Worm (Caenorhabditis elegans) whole organism, midembryonic: ENCODE results near the gene zag-1.

Experiments
- T22C8.4 ChIP-seq: fragments of 200-800 bp; sonication (Bioruptor generic); IDR thresholded peaks from 2 replicates; pipeline ENCODE4 v1.3.6; 2022; ENCODE audit warnings: missing genetic modification characterization, missing compliant biosample characterization
- cog-1 ChIP-seq: sonication (generic microtip); optimal IDR thresholded peaks from 2 replicates; lab custom pipeline; 2016; ENCODE audit warnings: missing genetic modification characterization, missing compliant biosample characterization
- flt-1 ChIP-seq: fragments of 200-800 bp; sonication (Bioruptor generic); IDR thresholded peaks from 2 replicates; pipeline ENCODE4 v1.3.6; 2022; ENCODE audit warnings: missing genetic modification characterization, missing compliant biosample characterization
- klf-2 ChIP-seq: fragments of 200-800 bp; sonication (Bioruptor generic); conservative IDR thresholded peaks from 2 replicates; pipeline ENCODE4 v1.3.6; 2022; ENCODE audit warnings: missing genetic modification reagents, missing genetic modification characterization, missing compliant biosample characterization
- med-1 ChIP-seq: sonication (generic microtip); optimal IDR thresholded peaks from 2 replicates; lab custom pipeline; 2017; ENCODE audit warnings: missing genetic modification characterization, mild to moderate bottlenecking, missing compliant biosample characterization, antibody characterized with exemption, missing genetic modification reagents; ENCODE audit not compliant: insufficient read depth
- ref-1 ChIP-seq: fragments of 200-800 bp; sonication (Bioruptor generic); conservative IDR thresholded peaks from 2 replicates; pipeline ENCODE4 v1.3.6; 2022; ENCODE audit warnings: missing genetic modification reagents, missing genetic modification characterization, missing compliant biosample characterization
- tab-1 ChIP-seq: fragments of 200-800 bp; sonication (Bioruptor generic); IDR thresholded peaks from 2 replicates; pipeline ENCODE4 v1.3.6; 2022; ENCODE audit warnings: missing genetic modification characterization, missing compliant biosample characterization
- ztf-23 ChIP-seq: fragments of 200-800 bp; sonication (Bioruptor generic); IDR thresholded peaks from 2 replicates; pipeline ENCODE4 v1.3.6; 2022; ENCODE audit warnings: missing genetic modification reagents, missing genetic modification characterization, missing compliant biosample characterization
- ztf-29 ChIP-seq: fragments of 200-800 bp; sonication (Bioruptor generic); IDR thresholded peaks from 2 replicates; pipeline ENCODE4 v1.3.6; 2022; ENCODE audit warnings: missing genetic modification reagents, missing genetic modification characterization, missing compliant biosample characterization

zag-1 gene

DNA sequence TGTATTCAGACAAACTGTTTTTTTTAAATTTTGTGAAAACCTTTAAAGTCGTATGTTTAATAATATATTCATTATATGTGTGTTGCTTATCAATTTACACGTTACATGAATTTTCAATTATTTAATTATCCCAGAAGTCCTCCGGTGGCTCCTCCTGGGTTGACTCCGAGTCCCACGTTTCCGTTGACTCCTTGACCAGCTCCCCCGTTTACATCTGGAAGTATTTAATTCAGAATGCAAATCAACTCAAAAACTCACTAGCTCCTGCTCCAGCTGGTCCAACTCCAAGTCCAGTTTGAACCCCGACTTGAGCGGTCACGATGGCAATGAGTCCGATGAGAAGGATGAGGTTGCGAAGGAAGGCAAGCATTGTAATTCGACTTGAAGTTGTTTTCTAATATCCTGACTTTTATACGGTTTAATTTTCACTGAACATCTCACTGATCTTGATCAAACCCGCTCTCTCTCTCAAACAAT is 38.4 kb downstream of the zag-1 start, which contains the start of gene F56D6.8:
TSS of gene F56D6.8 (minus strand) at position 427 of the 477 bp plus-strand sequence.
- no peak for TF ChIP-seq flt-1 (GFP tag; lab: Robert Waterston, UW)
- TF ChIP-seq T22C8.4 (GFP tag; lab: Robert Waterston, UW), result no peak
- no peak for TF ChIP-seq ztf-23 (GFP tag; lab: Robert Waterston, UW)
- TF ChIP-seq klf-2 (GFP tag; lab: Robert Waterston, UW), result no peak
- no peak for TF ChIP-seq tab-1 (GFP tag; lab: Robert Waterston, UW)
- no peak for TF ChIP-seq cog-1
- TF ChIP-seq ztf-29 (GFP tag; lab: Robert Waterston, UW), result no peak
- no peak for TF ChIP-seq ref-1 (GFP tag; lab: Robert Waterston, UW)
- TF ChIP-seq med-1 (GFP tag; lab: Kevin White, UChicago), result no peak

DNA sequence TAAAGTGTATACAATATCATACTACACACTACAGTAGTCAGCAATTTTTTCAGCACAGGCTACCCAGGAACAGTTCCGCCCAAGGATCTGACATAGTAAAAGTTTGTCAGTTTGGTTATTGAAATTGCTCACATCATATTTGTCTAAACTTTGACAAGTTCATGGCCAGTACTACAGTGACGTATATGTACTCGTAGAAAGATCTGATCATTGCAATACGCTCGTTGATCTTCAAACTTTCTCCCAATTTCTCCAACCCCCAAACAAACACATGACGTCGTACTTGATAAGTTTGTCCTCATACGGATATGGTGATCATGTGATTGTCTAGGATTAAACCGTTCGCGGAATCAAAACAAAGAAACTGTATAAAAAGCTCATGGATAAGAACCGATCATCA is 39.1 kb downstream of the zag-1 start, which contains the start of gene dct-8:
TSS of gene dct-8 (plus strand) at position 301 of the 400 bp plus-strand sequence.
- no peak for TF ChIP-seq klf-2 (GFP tag; lab: Robert Waterston, UW)
- no peak for TF ChIP-seq med-1 (GFP tag; lab: Kevin White, UChicago)
- no peak for TF ChIP-seq T22C8.4 (GFP tag; lab: Robert Waterston, UW)
- no peak for TF ChIP-seq flt-1 (GFP tag; lab: Robert Waterston, UW)
- no peak for TF ChIP-seq ref-1 (GFP tag; lab: Robert Waterston, UW)
- no peak for TF ChIP-seq ztf-29 (GFP tag; lab: Robert Waterston, UW)
- no peak for TF ChIP-seq cog-1
- TF ChIP-seq tab-1 (GFP tag; lab: Robert Waterston, UW), result no peak
- TF ChIP-seq ztf-23 (GFP tag; lab: Robert Waterston, UW), result no peak

DNA sequence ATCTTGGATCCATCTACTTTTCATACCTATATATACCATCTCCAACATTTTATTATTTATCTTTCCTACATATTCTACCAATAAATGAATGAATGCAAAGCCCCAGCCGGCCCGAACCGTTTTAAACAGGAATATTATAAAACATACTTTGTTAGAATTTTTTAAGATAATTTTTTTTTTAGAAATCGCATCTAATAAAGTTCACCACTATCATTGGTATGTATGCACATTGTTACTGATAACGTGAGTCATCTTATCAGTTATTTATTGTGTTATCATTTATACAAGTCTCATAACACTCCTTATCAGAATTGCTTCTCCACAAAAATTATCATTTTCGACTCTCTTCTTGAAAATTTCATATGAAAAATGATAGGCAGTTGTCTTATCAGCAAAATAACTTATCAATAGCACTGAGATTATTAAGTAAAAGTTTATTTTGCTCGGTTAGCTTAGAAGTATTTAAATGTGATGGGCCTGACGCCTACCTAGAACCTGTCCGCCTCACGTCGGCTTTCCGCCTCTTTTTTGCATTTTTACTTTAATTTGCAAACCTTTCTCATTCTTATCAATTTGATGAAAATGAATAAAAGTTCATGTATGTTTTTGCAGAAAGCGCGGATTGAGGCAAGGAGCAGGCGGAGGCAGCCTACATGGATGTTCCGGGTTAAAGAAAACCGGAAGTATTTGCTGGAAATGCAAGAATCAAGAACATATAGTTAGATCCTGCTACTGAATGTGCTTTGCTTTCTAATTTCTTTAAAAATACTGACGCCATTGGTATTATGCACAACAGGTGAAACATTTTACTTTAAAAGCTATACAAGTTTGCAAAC is 44.3 kb downstream of the zag-1 start, which contains the start of gene srz-62:
TSS of gene srz-62 (plus strand) at position 786 of the 836 bp plus-strand sequence.
- TF ChIP-seq klf-2 (GFP tag; lab: Robert Waterston, UW), result no peak
- TF ChIP-seq med-1 (GFP tag; lab: Kevin White, UChicago), result no peak
- TF ChIP-seq T22C8.4 (GFP tag; lab: Robert Waterston, UW), result no peak
- no peak for TF ChIP-seq tab-1 (GFP tag; lab: Robert Waterston, UW)
- no peak for TF ChIP-seq flt-1 (GFP tag; lab: Robert Waterston, UW)
- no peak for TF ChIP-seq ztf-29 (GFP tag; lab: Robert Waterston, UW)
- TF ChIP-seq cog-1, result no peak
- no peak for TF ChIP-seq ref-1 (GFP tag; lab: Robert Waterston, UW)
- no peak for TF ChIP-seq ztf-23 (GFP tag; lab: Robert Waterston, UW)

DNA sequence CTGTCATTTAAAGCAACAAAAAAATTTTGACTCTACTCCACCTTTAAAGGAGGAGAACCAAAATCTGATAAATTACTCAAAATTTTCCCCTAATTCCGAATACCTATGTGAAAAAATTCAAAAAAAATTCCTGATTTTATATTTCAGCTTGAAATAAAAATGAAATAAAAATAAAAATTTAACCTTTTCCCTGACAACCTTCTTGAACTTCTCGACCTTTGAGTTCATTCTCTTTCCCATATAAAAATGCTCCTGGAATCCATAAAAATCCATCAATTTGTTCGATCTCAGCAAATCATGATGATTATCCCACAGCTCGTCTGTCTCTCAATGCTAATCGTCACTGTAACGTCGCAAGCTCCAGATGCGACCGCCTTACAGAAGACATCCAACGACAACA is 47.3 kb downstream of the zag-1 start, which contains the start of gene F56D6.6:
TSS of gene F56D6.6 (plus strand) at position 301 of the 400 bp plus-strand sequence.
- TF ChIP-seq ztf-23 (GFP tag; lab: Robert Waterston, UW) (no peak), med-1 (GFP tag; lab: Kevin White, UChicago) (no peak), T22C8.4 (GFP tag; lab: Robert Waterston, UW) (no peak), ref-1 (GFP tag; lab: Robert Waterston, UW) (no peak), cog-1 (no peak), tab-1 (GFP tag; lab: Robert Waterston, UW) (no peak)

DNA sequence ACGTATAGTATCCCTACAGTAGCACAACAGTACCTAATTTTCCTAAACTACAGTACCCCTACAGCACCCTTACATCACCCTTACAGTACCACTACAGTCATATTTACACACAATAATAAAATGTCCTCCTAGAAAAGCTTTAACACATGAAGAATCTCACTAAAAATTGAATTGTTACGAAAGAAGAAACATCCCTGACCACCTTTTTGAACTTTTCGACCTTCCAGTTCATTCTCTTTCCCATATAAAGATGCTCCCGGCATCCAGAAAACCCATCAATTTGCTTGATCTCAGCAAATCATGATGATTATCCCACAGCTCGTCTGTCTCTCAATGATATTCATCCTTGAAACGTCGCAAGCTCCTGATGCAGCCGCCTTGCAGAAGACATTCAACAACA is 49.0 kb downstream of the zag-1 start, which contains the start of gene F56D6.21:
TSS of gene F56D6.21 (plus strand) at position 301 of the 400 bp plus-strand sequence.
- TF ChIP-seq med-1 (GFP tag; lab: Kevin White, UChicago) (no peak), flt-1 (GFP tag; lab: Robert Waterston, UW) (no peak)

DNA sequence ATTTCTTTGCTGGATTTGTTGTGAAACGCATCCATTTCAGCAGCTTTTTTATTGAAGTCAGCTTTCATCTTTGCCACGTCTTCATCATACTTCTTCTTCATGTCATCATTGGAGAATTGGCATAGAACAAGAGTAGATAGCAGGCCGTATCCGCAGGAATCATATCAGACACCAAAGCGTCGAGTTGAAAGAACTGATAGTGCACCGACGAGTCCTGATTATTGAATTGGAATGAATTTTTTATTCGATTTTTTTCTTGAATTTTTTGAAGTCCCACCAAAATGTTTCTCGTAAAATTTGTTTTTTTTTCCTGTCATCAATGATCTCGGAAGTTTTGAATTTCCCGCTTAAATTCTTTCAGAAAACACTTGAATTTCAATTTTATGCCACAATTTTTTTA is 50.8 kb downstream of the zag-1 start, which contains the start of gene F56D6.11:
TSS of gene F56D6.11 (minus strand) at position 101 of the 400 bp plus-strand sequence.
- TF ChIP-seq klf-2 (GFP tag; lab: Robert Waterston, UW), result no peak
- TF ChIP-seq ref-1 (GFP tag; lab: Robert Waterston, UW), result no peak
- no peak for TF ChIP-seq ztf-29 (GFP tag; lab: Robert Waterston, UW)
- no peak for TF ChIP-seq ztf-23 (GFP tag; lab: Robert Waterston, UW)
- TF ChIP-seq cog-1, result no peak
- TF ChIP-seq tab-1 (GFP tag; lab: Robert Waterston, UW), result no peak
- no peak for TF ChIP-seq med-1 (GFP tag; lab: Kevin White, UChicago)
- TF ChIP-seq T22C8.4 (GFP tag; lab: Robert Waterston, UW), result no peak
- TF ChIP-seq flt-1 (GFP tag; lab: Robert Waterston, UW), result no peak

DNA sequence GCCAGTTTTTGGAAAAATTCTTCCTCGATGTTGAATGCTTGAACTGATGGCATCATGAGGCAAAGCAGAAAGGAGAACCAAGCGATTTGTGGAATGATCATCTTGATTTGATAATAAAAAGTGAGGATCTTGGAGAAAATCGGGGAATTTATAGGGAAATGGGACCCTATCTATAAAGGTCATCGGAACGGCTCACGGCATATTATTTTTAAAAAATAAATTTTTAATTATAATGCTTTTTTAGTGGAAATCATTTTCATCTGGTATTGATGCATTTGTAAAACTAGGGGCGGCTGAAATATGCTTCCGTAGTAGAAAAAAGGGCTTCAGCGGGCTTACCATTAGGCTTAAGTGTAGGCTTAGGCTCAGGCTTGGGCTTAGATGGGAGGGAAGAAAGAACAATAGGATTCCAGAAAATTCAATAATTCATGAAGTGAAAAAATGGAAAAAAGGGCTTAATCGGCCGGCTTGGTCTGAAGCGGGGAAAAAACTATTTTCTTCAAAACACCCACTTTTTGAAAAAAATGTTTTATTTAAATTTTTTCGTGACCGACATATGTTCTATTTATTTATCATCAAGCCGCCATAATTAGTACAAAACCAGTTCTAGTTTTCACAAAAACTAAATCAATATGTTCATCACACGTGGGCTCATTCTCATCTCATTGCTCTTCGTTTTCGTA is 52.0 kb downstream of the zag-1 start, which contains the start of the genes F56D6.22 and F56D6.12:
TSS of gene F56D6.22 (minus strand) at position 101 of the 683 bp plus-strand sequence.
TSS of gene F56D6.12 (plus strand) at position 633 of the 683 bp plus-strand sequence.
- TF ChIP-seq tab-1 (GFP tag; lab: Robert Waterston, UW) (no peak), flt-1 (GFP tag; lab: Robert Waterston, UW) (no peak), klf-2 (GFP tag; lab: Robert Waterston, UW) (no peak), ref-1 (GFP tag; lab: Robert Waterston, UW) (no peak), cog-1 (no peak), med-1 (GFP tag; lab: Kevin White, UChicago) (no peak), T22C8.4 (GFP tag; lab: Robert Waterston, UW) (no peak), ztf-23 (GFP tag; lab: Robert Waterston, UW) (no peak), ztf-29 (GFP tag; lab: Robert Waterston, UW) (no peak)

DNA sequence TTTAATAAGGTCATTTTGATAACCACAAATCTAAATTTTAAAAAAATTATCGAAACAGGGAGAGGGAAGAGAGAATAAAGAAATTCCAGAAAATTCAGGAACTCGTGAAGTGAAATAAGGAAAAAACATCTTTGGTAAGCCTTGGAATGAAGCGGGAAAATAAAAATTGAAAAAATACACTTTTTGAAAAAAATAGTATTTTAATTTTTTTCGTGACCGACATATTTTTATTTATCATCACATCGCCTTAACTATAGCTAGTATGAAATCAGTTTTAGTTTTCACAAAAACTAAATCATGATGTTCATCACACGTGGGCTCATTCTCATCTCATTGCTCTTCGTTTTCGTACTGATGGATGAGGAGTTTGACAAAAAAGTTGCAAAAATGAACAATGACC is 53.5 kb downstream of the zag-1 start, which contains the start of gene F56D6.13:
TSS of gene F56D6.13 (plus strand) at position 301 of the 400 bp plus-strand sequence.
- TF ChIP-seq ref-1 (GFP tag; lab: Robert Waterston, UW) (no peak), tab-1 (GFP tag; lab: Robert Waterston, UW) (no peak), T22C8.4 (GFP tag; lab: Robert Waterston, UW) (no peak), ztf-23 (GFP tag; lab: Robert Waterston, UW) (no peak), flt-1 (GFP tag; lab: Robert Waterston, UW) (no peak), ztf-29 (GFP tag; lab: Robert Waterston, UW) (no peak), klf-2 (GFP tag; lab: Robert Waterston, UW) (no peak), med-1 (GFP tag; lab: Kevin White, UChicago) (no peak), cog-1 (no peak)
